Worm (Caenorhabditis elegans): ENCODE measurements around the gene fbxb-76.
A peak's percentile ranks its signal among the peaks of the same experiment; 100 is the strongest.
"Not testable (repeated sequence)": the region's sequence is repeated elsewhere in the genome, so short reads cannot be mapped to it uniquely, and the experiment has no call there.

Gene fbxb-76

DNA sequence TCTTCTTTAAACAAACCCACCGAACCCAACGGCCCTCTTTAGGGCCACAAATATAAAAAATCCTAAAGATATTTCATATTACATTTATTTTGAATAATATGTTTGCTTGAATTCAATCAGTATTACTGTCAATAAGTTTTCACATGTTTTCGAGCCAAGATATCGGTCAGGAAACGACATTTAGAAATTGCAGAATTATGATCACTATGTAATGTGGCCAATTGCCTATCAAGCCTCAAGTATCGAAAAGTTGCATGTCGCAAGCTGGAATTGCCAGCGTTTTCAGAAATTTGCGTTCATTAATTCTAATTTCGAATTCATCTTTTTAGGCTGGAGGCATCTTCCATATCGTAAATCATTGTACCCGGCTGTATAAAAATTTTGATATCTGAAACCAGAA is 22.3 kb upstream of the fbxb-76 start:
- TF ChIP-seq unc-3 (GFP tag; conservative IDR thresholded peaks at IDR 0.05) (no peak), unc-3 (tag; optimal IDR thresholded peaks at IDR 0.05) (no peak), ref-2 (tag; optimal IDR thresholded peaks at IDR 0.05) (no peak), pag-3 (tag; optimal IDR thresholded peaks at IDR 0.05; ENCODE audit: borderline replicate concordance) (no peak), lim-6 (tag; optimal IDR thresholded peaks at IDR 0.05) (no peak), unc-55 (GFP tag; optimal IDR thresholded peaks at IDR 0.05) (no peak), ceh-45 (GFP tag; IDR thresholded peaks at IDR 0.05) (no peak), sox-2 (GFP tag; IDR thresholded peaks at IDR 0.05) (no peak), ceh-2 (tag; optimal IDR thresholded peaks at IDR 0.05) (no peak), hlh-30 (tag; optimal IDR thresholded peaks at IDR 0.05; ENCODE audit: insufficient read depth) (no peak), pqm-1 (tag; optimal IDR thresholded peaks at IDR 0.05) (no peak), gmeb-2 (tag; optimal IDR thresholded peaks at IDR 0.05) (no peak), dmd-4 (tag; optimal IDR thresholded peaks at IDR 0.05; ENCODE audit: borderline replicate concordance) (no peak), lin-11 (tag; optimal IDR thresholded peaks at IDR 0.05) (no peak), Y22D7AL.16 (tag; optimal IDR thresholded peaks at IDR 0.05) (no peak), T23F11.4 (GFP tag; optimal IDR thresholded peaks at IDR 0.05) (no peak), ceh-31 (tag; optimal IDR thresholded peaks at IDR 0.05) (no peak), sox-4 (tag; optimal IDR thresholded peaks at IDR 0.05) (no peak), pax-1 (tag; optimal IDR thresholded peaks at IDR 0.05) (no peak)

DNA sequence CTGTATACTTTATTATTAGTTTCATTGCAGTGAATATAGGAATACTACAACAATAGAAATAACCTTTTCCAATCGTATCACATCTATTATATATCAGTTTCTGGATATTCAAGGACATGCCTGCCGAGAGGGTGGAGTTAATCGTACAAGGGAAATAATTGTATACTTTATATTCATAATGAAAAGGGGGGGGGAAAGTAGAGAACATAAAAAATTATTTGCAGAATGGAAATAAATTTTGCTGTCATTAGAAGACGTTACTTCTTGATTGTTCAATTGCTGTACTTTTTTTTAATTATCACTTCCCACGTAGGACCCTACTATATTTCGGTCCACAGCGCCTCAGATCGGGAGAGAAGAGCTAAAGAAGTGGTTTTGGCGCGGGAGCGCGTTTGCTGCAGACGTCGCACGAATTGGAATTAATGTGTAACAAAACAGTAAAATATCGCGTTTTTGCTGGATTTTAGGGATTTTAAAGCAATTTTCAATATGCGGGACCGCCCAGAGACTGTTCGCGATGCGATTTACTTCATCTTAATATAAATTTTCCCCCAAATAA is 19.2 kb upstream of the fbxb-76 start, which contains the start of gene dsl-6:
dsl-6 (minus strand) TSS at position 51 of the 559 bp plus-strand sequence.
- not testable (repeated sequence) for TF ChIP-seq ceh-22 (tag; optimal IDR thresholded peaks at IDR 0.05); ceh-6 (GFP tag; optimal IDR thresholded peaks at IDR 0.05); ceh-31 (tag; optimal IDR thresholded peaks at IDR 0.05)

DNA sequence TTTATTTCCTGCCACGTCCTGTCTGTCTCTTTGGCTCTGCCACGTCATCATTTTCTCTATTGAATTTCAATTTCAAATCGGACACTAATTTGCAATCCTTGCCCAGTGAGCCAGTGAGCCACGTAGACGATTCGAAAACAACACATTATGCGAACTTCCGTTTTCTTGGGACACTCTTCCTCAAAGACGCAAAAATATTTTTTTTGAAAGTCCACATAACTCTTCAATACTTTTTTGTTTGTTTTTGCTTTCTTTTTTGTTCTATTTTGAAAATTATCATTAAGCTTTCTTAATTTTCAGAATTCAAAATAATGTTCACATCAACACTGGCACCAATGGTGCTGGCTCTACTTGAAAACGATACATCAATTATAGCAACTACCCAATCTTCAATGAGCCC is 15.1 kb upstream of the fbxb-76 start, which contains the start of gene tag-89:
tag-89 (plus strand) TSS at position 301 of the 400 bp plus-strand sequence.
- TF ChIP-seq pqm-1 (tag; optimal IDR thresholded peaks at IDR 0.05) (no peak), unc-42 (tag; optimal IDR thresholded peaks at IDR 0.05) (no peak), tbx-2 (tag; optimal IDR thresholded peaks at IDR 0.05) (no peak), sox-4 (tag; optimal IDR thresholded peaks at IDR 0.05) (no peak), K09A11.1 (tag; optimal IDR thresholded peaks at IDR 0.05; ENCODE audit: insufficient read depth) (no peak), lin-11 (tag; optimal IDR thresholded peaks at IDR 0.05) (no peak), pha-2 (tag; optimal IDR thresholded peaks at IDR 0.05) (no peak), unc-3 (GFP tag; conservative IDR thresholded peaks at IDR 0.05) (no peak), unc-3 (tag; optimal IDR thresholded peaks at IDR 0.05) (no peak), ceh-45 (GFP tag; IDR thresholded peaks at IDR 0.05) (no peak), ahr-1 (tag; optimal IDR thresholded peaks at IDR 0.05) (no peak), pax-1 (tag; optimal IDR thresholded peaks at IDR 0.05) (no peak), ceh-30 (tag; optimal IDR thresholded peaks at IDR 0.05) (no peak), hlh-30 (tag; optimal IDR thresholded peaks at IDR 0.05; ENCODE audit: insufficient read depth) (no peak), ceh-22 (tag; optimal IDR thresholded peaks at IDR 0.05) (no peak), pros-1 (tag; optimal IDR thresholded peaks at IDR 0.05) (no peak), ceh-6 (GFP tag; optimal IDR thresholded peaks at IDR 0.05) (no peak), dve-1 (tag; optimal IDR thresholded peaks at IDR 0.05) (no peak)

DNA sequence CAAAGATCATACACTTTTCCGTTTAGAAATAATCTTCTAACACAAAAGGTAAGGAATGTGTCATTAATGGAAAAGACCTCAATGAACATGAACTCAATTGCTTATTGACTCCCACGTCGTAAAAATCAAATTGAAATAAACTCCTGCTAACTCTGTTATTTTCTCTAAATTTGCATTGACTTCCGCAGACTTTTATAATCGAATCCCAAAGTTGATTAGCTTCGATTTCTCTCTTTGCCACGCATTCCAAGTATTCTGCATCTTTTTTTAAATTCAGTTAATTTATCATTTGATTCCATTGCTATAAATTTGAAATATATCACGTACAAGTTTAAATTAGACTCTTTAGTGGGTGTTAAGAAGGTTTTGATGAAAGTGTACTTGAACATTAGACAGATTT is 9.5 kb upstream of the fbxb-76 start:
- TF ChIP-seq unc-42 (tag; optimal IDR thresholded peaks at IDR 0.05) (peak; percentile 73), ceh-48 (tag; optimal IDR thresholded peaks at IDR 0.05) (no peak)

DNA sequence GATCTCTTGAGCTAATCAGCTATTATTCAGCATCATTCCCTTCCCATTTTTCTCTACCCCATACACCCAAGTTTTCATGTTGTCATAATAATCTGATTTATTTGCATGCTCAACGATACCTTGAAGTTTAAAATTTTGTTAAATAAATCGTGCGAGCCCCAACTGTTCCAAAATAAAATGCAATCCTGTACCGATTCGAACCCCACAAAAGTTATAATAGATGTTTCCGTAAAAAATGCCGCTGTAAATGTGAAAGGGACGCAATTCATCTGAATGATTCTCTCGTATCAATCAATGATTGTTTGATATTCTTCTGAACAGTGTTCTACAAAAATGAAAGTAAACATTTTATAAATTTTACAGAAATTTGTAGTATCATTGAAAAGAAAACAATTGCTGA is 1.7 kb downstream of the fbxb-76 start:
- TF ChIP-seq che-1 (tag; optimal IDR thresholded peaks at IDR 0.05) (no peak), unc-86 (tag; optimal IDR thresholded peaks at IDR 0.05) (no peak), sox-2 (GFP tag; IDR thresholded peaks at IDR 0.05) (no peak)
